Fruit fly (Drosophila melanogaster) whole organism, embryonic: ENCODE results near the gene fkh.

Experiments
- ATbp ChIP-seq: fragments of 200-800 bp; sonication (Bioruptor generic); optimal IDR thresholded peaks from 2 replicates; lab custom pipeline; 2017; ENCODE audit warnings: missing biosample characterization, mild to moderate bottlenecking, missing genetic modification characterization, missing genetic modification reagents
- Antp ChIP-seq: fragments of 200-800 bp; sonication (Bioruptor generic); optimal IDR thresholded peaks from 3 replicates; lab custom pipeline; 2016; ENCODE audit warnings: missing biosample characterization, missing genetic modification characterization
- Atf6 ChIP-seq: fragments of 200-800 bp; sonication (Bioruptor generic); IDR thresholded peaks from 2 replicates; pipeline ENCODE4 v1.3.6; 2022; ENCODE audit warnings: missing biosample characterization, missing genetic modification characterization
- Bdp1 ChIP-seq: fragments of 200-800 bp; sonication (Bioruptor generic); optimal IDR thresholded peaks from 3 replicates; lab custom pipeline; 2016; ENCODE audit warnings: missing biosample characterization, missing genetic modification characterization
- CG10147 ChIP-seq: fragments of 200-800 bp; sonication (Bioruptor generic); optimal IDR thresholded peaks from 2 replicates; lab custom pipeline; 2019; ENCODE audit warnings: missing biosample characterization, mild to moderate bottlenecking, missing genetic modification characterization, moderate library complexity
- CG10209 ChIP-seq: fragments of 200-800 bp; sonication (Bioruptor generic); optimal IDR thresholded peaks from 3 replicates; lab custom pipeline; 2017; ENCODE audit warnings: missing biosample characterization, mild to moderate bottlenecking, missing genetic modification characterization, missing genetic modification reagents
- CG10366 ChIP-seq: fragments of 200-800 bp; sonication (Bioruptor generic); IDR thresholded peaks from 2 replicates; pipeline ENCODE4 v1.3.6; 2022; ENCODE audit warnings: missing biosample characterization, missing genetic modification characterization
- CG10959 ChIP-seq: fragments of 200-800 bp; sonication (Bioruptor generic); IDR thresholded peaks from 2 replicates; pipeline ENCODE4 v1.3.6; 2022; ENCODE audit warnings: missing biosample characterization, missing genetic modification characterization
- CG10979 ChIP-seq: fragments of 200-800 bp; sonication (Bioruptor generic); optimal IDR thresholded peaks from 2 replicates; lab custom pipeline; 2018; ENCODE audit warnings: missing biosample characterization, mild to moderate bottlenecking, missing genetic modification characterization, moderate library complexity
- CG13287 ChIP-seq: fragments of 200-800 bp; sonication (Bioruptor generic); IDR thresholded peaks from 2 replicates; pipeline ENCODE4 v1.3.6; 2022; ENCODE audit warnings: missing biosample characterization, missing genetic modification characterization; ENCODE audit not compliant: partially characterized antibody
- CG17912 ChIP-seq: fragments of 200-800 bp; sonication (Bioruptor generic); optimal IDR thresholded peaks from 2 replicates; lab custom pipeline; 2018; ENCODE audit warnings: missing biosample characterization, mild to moderate bottlenecking, missing genetic modification characterization
- CG18011 ChIP-seq: fragments of 200-800 bp; sonication (Bioruptor generic); optimal IDR thresholded peaks from 2 replicates; lab custom pipeline; 2017; ENCODE audit warnings: missing biosample characterization, missing genetic modification characterization, mild to moderate bottlenecking, moderate library complexity, missing genotype
- CG3065 ChIP-seq: fragments of 200-800 bp; sonication (Bioruptor generic); optimal IDR thresholded peaks from 2 replicates; lab custom pipeline; 2016; ENCODE audit warnings: missing biosample characterization, missing genetic modification characterization
- CG3726 ChIP-seq: fragments of 200-800 bp; sonication (Bioruptor generic); IDR thresholded peaks from 3 replicates; pipeline ENCODE4, ENCODE4 v1.3.6; 2022; ENCODE audit warnings: missing biosample characterization, missing genetic modification characterization
- CG3847 ChIP-seq: fragments of 200-800 bp; sonication (Bioruptor generic); IDR thresholded peaks from 2 replicates; pipeline ENCODE4 v1.3.6; 2022; ENCODE audit warnings: missing biosample characterization, missing genetic modification characterization
- CG4282 ChIP-seq: fragments of 200-800 bp; sonication (Bioruptor generic); optimal IDR thresholded peaks from 2 replicates; lab custom pipeline; 2016; ENCODE audit warnings: missing biosample characterization, missing genetic modification characterization
- CG4424 ChIP-seq: fragments of 200-800 bp; sonication (Bioruptor generic); optimal IDR thresholded peaks from 3 replicates; lab custom pipeline; 2016; ENCODE audit warnings: missing biosample characterization, missing genetic modification characterization
- CG6765 ChIP-seq: fragments of 200-800 bp; sonication (Bioruptor generic); optimal IDR thresholded peaks from 3 replicates; lab custom pipeline; 2017; ENCODE audit warnings: missing biosample characterization, mild to moderate bottlenecking, missing genetic modification characterization
- Camta ChIP-seq: fragments of 200-800 bp; sonication (Bioruptor generic); optimal IDR thresholded peaks from 2 replicates; lab custom pipeline; 2016; ENCODE audit warnings: missing biosample characterization, missing genetic modification characterization
- Chrac-16 ChIP-seq: fragments of 200-800 bp; sonication (Bioruptor generic); optimal IDR thresholded peaks from 3 replicates; lab custom pipeline; 2016; ENCODE audit warnings: missing biosample characterization, missing genetic modification characterization
- CoRest ChIP-seq: fragments of 200-800 bp; sonication (Bioruptor generic); optimal IDR thresholded peaks from 3 replicates; lab custom pipeline; 2018; ENCODE audit warnings: missing biosample characterization, mild to moderate bottlenecking, missing genetic modification characterization, moderate library complexity
- CrebB ChIP-seq: fragments of 200-800 bp; sonication (Bioruptor generic); optimal IDR thresholded peaks from 3 replicates; lab custom pipeline; 2018; ENCODE audit warnings: missing biosample characterization, mild to moderate bottlenecking, missing genetic modification characterization
- Elba2 ChIP-seq: fragments of 200-800 bp; sonication (Bioruptor generic); optimal IDR thresholded peaks from 3 replicates; lab custom pipeline; 2016; ENCODE audit warnings: missing biosample characterization, missing genetic modification characterization
- Gug ChIP-seq: fragments of 200-800 bp; sonication (Bioruptor generic); IDR thresholded peaks from 4 replicates; pipeline ENCODE4 v1.3.6; 2022; ENCODE audit warnings: missing biosample characterization, missing genetic modification characterization
- Hmr ChIP-seq: fragments of 200-800 bp; sonication (Bioruptor generic); optimal IDR thresholded peaks from 3 replicates; lab custom pipeline; 2017; ENCODE audit warnings: mild to moderate bottlenecking, missing biosample characterization, missing genetic modification reagents, missing genetic modification characterization
- Hr3 ChIP-seq: fragments of 200-800 bp; sonication (Bioruptor generic); optimal IDR thresholded peaks from 3 replicates; lab custom pipeline; 2016; ENCODE audit warnings: missing biosample characterization, missing genetic modification characterization
- MBD-R2 ChIP-seq: fragments of 200-800 bp; sonication (Bioruptor generic); IDR thresholded peaks from 2 replicates; pipeline ENCODE4 v1.3.6; 2022; ENCODE audit warnings: missing biosample characterization, missing genetic modification characterization
- Nf-YA ChIP-seq: fragments of 200-800 bp; sonication (Bioruptor generic); IDR thresholded peaks from 2 replicates; pipeline ENCODE4 v1.3.6; 2022; ENCODE audit warnings: missing biosample characterization, missing genetic modification characterization
- NfI ChIP-seq: fragments of 200-800 bp; sonication (Bioruptor generic); optimal IDR thresholded peaks from 3 replicates; lab custom pipeline; 2018; ENCODE audit warnings: missing biosample characterization, mild to moderate bottlenecking, missing genetic modification characterization, moderate library complexity
- Scr ChIP-seq: fragments of 200-800 bp; sonication (Bioruptor generic); IDR thresholded peaks from 2 replicates; pipeline ENCODE4 v1.3.6; 2022; ENCODE audit warnings: missing biosample characterization, missing genetic modification characterization; ENCODE audit not compliant: partially characterized antibody
- Spps ChIP-seq: fragments of 200-800 bp; sonication (Bioruptor generic); optimal IDR thresholded peaks from 2 replicates; lab custom pipeline; 2018; ENCODE audit warnings: missing biosample characterization, mild to moderate bottlenecking, missing genetic modification characterization
- amos ChIP-seq: fragments of 200-800 bp; sonication (Bioruptor generic); IDR thresholded peaks from 2 replicates; pipeline ENCODE4 v1.3.6; 2022; ENCODE audit warnings: missing biosample characterization, missing genetic modification characterization; ENCODE audit not compliant: partially characterized antibody
- bcd ChIP-seq: fragments of 200-800 bp; sonication (Bioruptor generic); optimal IDR thresholded peaks from 2 replicates; lab custom pipeline; 2017; ENCODE audit warnings: missing biosample characterization, mild to moderate bottlenecking, missing genetic modification characterization
- br ChIP-seq: fragments of >200 bp; optimal IDR thresholded peaks from 2 replicates; lab custom pipeline; 2017
- cad ChIP-seq: fragments of >200 bp; optimal IDR thresholded peaks from 2 replicates; lab custom pipeline; 2017; ENCODE audit warnings: missing biosample characterization, missing genetic modification characterization
- cg ChIP-seq: fragments of 200-800 bp; sonication (Bioruptor generic); optimal IDR thresholded peaks from 3 replicates; lab custom pipeline; 2019; ENCODE audit warnings: missing biosample characterization, mild to moderate bottlenecking, missing genetic modification characterization, moderate library complexity
- crol ChIP-seq: fragments of 200-800 bp; sonication (Bioruptor generic); IDR thresholded peaks from 2 replicates; pipeline ENCODE4 v1.3.6; 2022; ENCODE audit warnings: missing biosample characterization, missing genetic modification characterization
- crp ChIP-seq, 2 experiments: fragments of 200-800 bp; sonication (Bioruptor generic); optimal IDR thresholded peaks; 2 replicates in 1 of 2; 3 replicates in 1 of 2; lab custom pipeline; 2017; ENCODE audit warnings: missing biosample characterization in 2 of 2, missing genetic modification characterization in 2 of 2, mild to moderate bottlenecking in 1 of 2, moderate library complexity in 1 of 2
- cwo ChIP-seq: fragments of 200-800 bp; sonication (Bioruptor generic); optimal IDR thresholded peaks from 3 replicates; lab custom pipeline; 2017; ENCODE audit warnings: missing biosample characterization, missing genetic modification characterization, mild to moderate bottlenecking, moderate library complexity, missing genetic modification reagents
- dmrt99B ChIP-seq: fragments of 200-800 bp; sonication (Bioruptor generic); optimal IDR thresholded peaks from 2 replicates; lab custom pipeline; 2018; ENCODE audit warnings: missing biosample characterization, mild to moderate bottlenecking, missing genetic modification characterization, moderate library complexity
- gsb ChIP-seq: fragments of 200-800 bp; sonication (Bioruptor generic); IDR thresholded peaks from 2 replicates; pipeline ENCODE4 v1.3.6; 2022; ENCODE audit warnings: missing biosample characterization, missing genetic modification characterization
- jigr1 ChIP-seq: fragments of 200-800 bp; sonication (Bioruptor generic); IDR thresholded peaks from 3 replicates; pipeline ENCODE4 v1.3.6; 2022; ENCODE audit warnings: missing biosample characterization, missing genetic modification characterization
- lab ChIP-seq: fragments of 200-800 bp; sonication (Bioruptor generic); optimal IDR thresholded peaks from 3 replicates; lab custom pipeline; 2017; ENCODE audit warnings: missing biosample characterization, missing genetic modification characterization, mild to moderate bottlenecking, moderate library complexity, missing genetic modification reagents
- nom ChIP-seq: fragments of 200-800 bp; sonication (Bioruptor generic); optimal IDR thresholded peaks from 2 replicates; lab custom pipeline; 2017; ENCODE audit warnings: missing biosample characterization, missing genetic modification characterization, mild to moderate bottlenecking, moderate library complexity, missing genetic modification reagents
- onecut ChIP-seq: fragments of 200-800 bp; sonication (Bioruptor generic); IDR thresholded peaks from 2 replicates; pipeline ENCODE4 v1.3.6; 2022; ENCODE audit warnings: missing biosample characterization, missing genetic modification characterization
- pb ChIP-seq: fragments of 200-800 bp; sonication (Bioruptor generic); optimal IDR thresholded peaks from 3 replicates; lab custom pipeline; 2016; ENCODE audit warnings: missing biosample characterization, missing genetic modification characterization
- sim ChIP-seq: fragments of 200-800 bp; sonication (Bioruptor generic); IDR thresholded peaks from 2 replicates; pipeline ENCODE4 v1.3.6; 2022; ENCODE audit warnings: missing biosample characterization, missing genetic modification characterization
- sisA ChIP-seq: fragments of 200-800 bp; sonication (Bioruptor generic); IDR thresholded peaks from 2 replicates; pipeline ENCODE4 v1.3.6; 2022; ENCODE audit warnings: missing biosample characterization, missing genetic modification characterization
- trem ChIP-seq: fragments of 200-800 bp; optimal IDR thresholded peaks from 3 replicates; lab custom pipeline; 2019; ENCODE audit warnings: missing biosample characterization, mild to moderate bottlenecking, missing genetic modification characterization, moderate library complexity
- z ChIP-seq: fragments of 200-800 bp; sonication (Bioruptor generic); IDR thresholded peaks from 3 replicates; pipeline ENCODE4 v1.3.6; 2022; ENCODE audit warnings: missing biosample characterization, missing genetic modification characterization
- zf30C ChIP-seq: fragments of 200-800 bp; sonication (Bioruptor generic); optimal IDR thresholded peaks from 3 replicates; lab custom pipeline; 2018; ENCODE audit warnings: missing biosample characterization, mild to moderate bottlenecking, missing genetic modification characterization

fkh gene

DNA sequence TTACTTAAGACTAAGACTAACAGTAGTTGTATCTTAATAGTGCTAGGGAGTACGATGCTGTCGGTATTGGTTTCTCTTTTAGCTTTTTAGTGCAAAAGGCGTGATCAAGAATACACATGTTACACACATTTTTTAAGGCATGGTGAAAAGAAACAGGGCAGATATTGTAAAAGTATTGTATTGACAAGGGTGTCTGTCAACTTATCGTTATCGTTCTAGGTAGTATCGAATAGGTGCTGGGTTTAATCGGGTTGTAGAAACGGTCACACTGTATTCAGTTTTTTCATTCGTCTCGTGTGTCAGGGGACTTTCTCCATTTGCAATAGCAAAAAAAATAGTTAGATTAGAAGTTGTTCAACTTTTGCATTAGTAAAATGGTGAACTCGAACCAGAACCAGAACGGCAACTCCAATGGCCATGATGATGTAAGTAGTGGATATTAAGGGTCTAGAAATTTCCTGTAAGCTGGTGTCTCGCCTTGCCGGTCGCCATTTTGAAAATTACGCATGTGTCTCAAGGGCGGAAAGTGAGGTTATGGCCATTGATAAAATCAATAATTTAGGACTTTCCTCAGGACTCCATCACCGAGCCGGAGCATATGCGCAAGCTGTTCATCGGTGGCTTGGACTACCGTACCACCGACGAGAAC is 15.2 kb upstream of the fkh start (continued):
- TF ChIP-seq CG10959 = no peak
- no peak for TF ChIP-seq CG3065
- peak; percentile 6 for TF ChIP-seq CG6765 (GFP tag; lab: Kevin White, UChicago)
- peak; percentile 25; the same call in 1 of the 2 replicates for TF ChIP-seq CG3847 (GFP tag; lab: Robert Waterston, UW)
- TF ChIP-seq dmrt99B = no peak
- TF ChIP-seq CG13287 (GFP tag; lab: Robert Waterston, UW) = peak; percentile 52
- TF ChIP-seq zf30C = no peak
- TF ChIP-seq CG10209 (GFP tag; lab: Kevin White, UChicago) = no peak
- TF ChIP-seq jigr1 (GFP tag; lab: Robert Waterston, UW) = no peak
- no peak for TF ChIP-seq lab
- no peak for TF ChIP-seq Nf-YA (GFP tag; lab: Robert Waterston, UW)
- TF ChIP-seq onecut (GFP tag; lab: Robert Waterston, UW) = peak; percentile 96
- no peak for TF ChIP-seq CG3726 (GFP tag; lab: Robert Waterston, UW)
- TF ChIP-seq pb (GFP tag; lab: Kevin White, UChicago) = no peak
- TF ChIP-seq cad (GFP tag; lab: Kevin White, UChicago) = no peak
- TF ChIP-seq CoRest (tag; lab: Kevin White, UChicago) = no peak
- no peak for TF ChIP-seq ATbp (GFP tag; lab: Kevin White, UChicago)
- TF ChIP-seq crp (GFP tag; optimal IDR thresholded peaks at IDR 0.05; lab: Kevin White, UChicago) = no peak
- TF ChIP-seq CG18011 (GFP tag; lab: Kevin White, UChicago) = no peak
- TF ChIP-seq MBD-R2 (GFP tag; lab: Robert Waterston, UW) = peak; percentile 14; the same call in 1 of the 2 replicates
- no peak for TF ChIP-seq gsb (GFP tag; lab: Robert Waterston, UW)
- peak; percentile 65 for TF ChIP-seq amos (GFP tag; lab: Robert Waterston, UW)
- no peak for TF ChIP-seq CG17912 (GFP tag; lab: Kevin White, UChicago)
- TF ChIP-seq nom = peak; percentile 62
- peak; percentile 16 for TF ChIP-seq CG10147 (GFP tag; lab: Kevin White, UChicago)
- no peak for TF ChIP-seq sisA (GFP tag; lab: Robert Waterston, UW)
- TF ChIP-seq Camta (GFP tag; lab: Kevin White, UChicago) = no peak
- no peak for TF ChIP-seq br (lab: Kevin White, UChicago)
- no peak for TF ChIP-seq CG10366
- no peak for TF ChIP-seq Chrac-16
- TF ChIP-seq CG4282 = no peak
- no peak for TF ChIP-seq Antp
- TF ChIP-seq Bdp1 = no peak
- TF ChIP-seq cwo (GFP tag; lab: Kevin White, UChicago) = no peak
- TF ChIP-seq Gug (GFP tag; lab: Robert Waterston, UW) = no peak
- no peak for TF ChIP-seq CG10979
- TF ChIP-seq Hmr (GFP tag; lab: Kevin White, UChicago) = peak; percentile 38
- no peak for TF ChIP-seq Elba2
- no peak for TF ChIP-seq Spps
- TF ChIP-seq NfI (GFP tag; lab: Kevin White, UChicago) = no peak
- no peak for TF ChIP-seq Hr3
- no peak for TF ChIP-seq CrebB (tag; lab: Kevin White, UChicago)
- TF ChIP-seq Scr = peak; percentile 41; the same call in 1 of the 2 replicates
- TF ChIP-seq cg = no peak
- TF ChIP-seq trem (tag; lab: Kevin White, UChicago) = peak; percentile 57
- TF ChIP-seq crol (GFP tag; lab: Robert Waterston, UW) = no peak
- TF ChIP-seq z (GFP tag; lab: Robert Waterston, UW) = no peak
- TF ChIP-seq bcd (GFP tag; lab: Kevin White, UChicago) = no peak
- no peak for TF ChIP-seq Atf6 (GFP tag; lab: Robert Waterston, UW)
- no peak for TF ChIP-seq sim (GFP tag; lab: Robert Waterston, UW)
- TF ChIP-seq CG4424 (GFP tag; lab: Kevin White, UChicago) = no peak
